Fruit fly (Drosophila melanogaster) whole organism, wandering third instar larva: ENCODE data around the gene CG13252.

Experiments
- CG32264 ChIP-seq: fragments of 200-800 bp; sonication (Bioruptor generic); optimal IDR thresholded peaks from 2 replicates; lab custom pipeline; 2016; ENCODE audit warnings: missing biosample characterization, missing genetic modification characterization
- CG9705 ChIP-seq: fragments of 200-800 bp; sonication (Bioruptor generic); optimal IDR thresholded peaks from 2 replicates; lab custom pipeline; 2018; ENCODE audit warnings: missing biosample characterization, mild to moderate bottlenecking, missing genetic modification characterization
- Dfd ChIP-seq: fragments of >200 bp; optimal IDR thresholded peaks from 2 replicates; lab custom pipeline; 2017; ENCODE audit warnings: missing biosample characterization, missing genetic modification characterization
- Dif ChIP-seq: fragments of 200-275, 200-300 bp; sonication (Bioruptor generic); optimal IDR thresholded peaks from 2 replicates; lab custom pipeline; 2018; ENCODE audit warnings: missing biosample characterization, missing genetic modification characterization; ENCODE audit not compliant: partially characterized antibody
- GATAd ChIP-seq: sonication (Bioruptor generic); optimal IDR thresholded peaks from 2 replicates; lab custom pipeline; 2016; ENCODE audit warnings: missing biosample characterization, missing genetic modification characterization
- HLH106 ChIP-seq: fragments of 200-800 bp; optimal IDR thresholded peaks from 3 replicates; lab custom pipeline; 2019; ENCODE audit warnings: missing biosample characterization, mild to moderate bottlenecking, missing genetic modification characterization, moderate library complexity
- Hnf4 ChIP-seq: fragments of 200-800 bp; sonication (Bioruptor generic); optimal IDR thresholded peaks from 2 replicates; lab custom pipeline; 2016; ENCODE audit warnings: missing biosample characterization, mild to moderate bottlenecking, missing genetic modification characterization
- Hr78 ChIP-seq: fragments of >200 bp; optimal IDR thresholded peaks from 2 replicates; lab custom pipeline; 2017; ENCODE audit warnings: missing biosample characterization, missing genetic modification characterization
- Hr83 ChIP-seq: fragments of 200-300 bp; sonication (Bioruptor generic); optimal IDR thresholded peaks from 2 replicates; lab custom pipeline; 2016; ENCODE audit warnings: missing biosample characterization, mild to moderate bottlenecking, missing genetic modification characterization, moderate library complexity; ENCODE audit not compliant: poor library complexity, severe bottlenecking
- Jra ChIP-seq: sonication (Bioruptor generic); optimal IDR thresholded peaks from 2 replicates; lab custom pipeline; 2016; ENCODE audit warnings: missing biosample characterization, missing genetic modification characterization
- Mio ChIP-seq: sonication (Bioruptor generic); optimal IDR thresholded peaks from 2 replicates; lab custom pipeline; 2016; ENCODE audit warnings: missing biosample characterization, missing genetic modification characterization
- N ChIP-seq: fragments of >200 bp; optimal IDR thresholded peaks from 2 replicates; lab custom pipeline; 2018; ENCODE audit warnings: missing biosample characterization, missing external identifiers, missing genetic modification characterization
- OdsH ChIP-seq: fragments of 200-800 bp; sonication (Bioruptor generic); optimal IDR thresholded peaks from 2 replicates; lab custom pipeline; 2016; ENCODE audit warnings: missing biosample characterization, mild to moderate bottlenecking, missing genetic modification characterization
- Rel ChIP-seq, 2 experiments: fragments of 200-800 bp; sonication (Bioruptor generic) in 1 of 2; optimal IDR thresholded peaks; 2 replicates in 1 of 2; 3 replicates in 1 of 2; lab custom pipeline; 2016 to 2019; ENCODE audit warnings: mild to moderate bottlenecking in 2 of 2, missing biosample characterization in 2 of 2, missing genetic modification characterization in 2 of 2, moderate library complexity in 1 of 2
- Sp1 ChIP-seq: fragments of 200-800 bp; sonication (Bioruptor generic); optimal IDR thresholded peaks from 3 replicates; lab custom pipeline; 2019; ENCODE audit warnings: missing biosample characterization, mild to moderate bottlenecking, missing genetic modification characterization, moderate library complexity
- Vsx2 ChIP-seq: fragments of 200-300, 225-300 bp; sonication (Bioruptor generic); optimal IDR thresholded peaks from 2 replicates; lab custom pipeline; 2018; ENCODE audit warnings: missing biosample characterization, missing genetic modification characterization; ENCODE audit not compliant: partially characterized antibody
- br ChIP-seq: fragments of 200-800 bp; sonication (Bioruptor generic); optimal IDR thresholded peaks from 2 replicates; lab custom pipeline; 2016; ENCODE audit warnings: missing biosample characterization, missing genetic modification characterization
- dl ChIP-seq, 2 experiments: fragments of 175-275, 200-275 bp in 1 of 2; fragments of 200-275 bp in 1 of 2; sonication (Bioruptor generic); optimal IDR thresholded peaks; lab custom pipeline; 2018; ENCODE audit warnings: mild to moderate bottlenecking in 2 of 2, missing biosample characterization in 2 of 2, missing genetic modification characterization in 2 of 2, moderate library complexity in 2 of 2; ENCODE audit not compliant: partially characterized antibody in 2 of 2, insufficient read depth in 1 of 2
- dmrt93B ChIP-seq: fragments of 200-800 bp; sonication (Bioruptor generic); optimal IDR thresholded peaks from 2 replicates; lab custom pipeline; 2018; ENCODE audit warnings: missing biosample characterization, mild to moderate bottlenecking, missing genetic modification characterization
- dsf ChIP-seq: sonication (Bioruptor generic); optimal IDR thresholded peaks from 2 replicates; lab custom pipeline; 2016; ENCODE audit warnings: missing biosample characterization, missing genetic modification characterization, borderline replicate concordance
- foxo ChIP-seq, 2 experiments: fragments of 200-800 bp; sonication (Bioruptor generic); optimal IDR thresholded peaks; 2 replicates in 1 of 2; 3 replicates in 1 of 2; lab custom pipeline; 2016 to 2017; ENCODE audit warnings: missing biosample characterization in 2 of 2, missing genetic modification characterization in 2 of 2
- fru ChIP-seq: fragments of 200-800 bp; sonication (Bioruptor generic); optimal IDR thresholded peaks from 3 replicates; lab custom pipeline; 2016; ENCODE audit warnings: missing biosample characterization, mild to moderate bottlenecking, missing genetic modification characterization
- h ChIP-seq: fragments of 200-800 bp; sonication (Bioruptor generic); optimal IDR thresholded peaks from 3 replicates; lab custom pipeline; 2016; ENCODE audit warnings: missing biosample characterization, mild to moderate bottlenecking, missing genetic modification characterization
- jim ChIP-seq: fragments of 175-275, 200-325 bp; sonication (Bioruptor generic); optimal IDR thresholded peaks from 2 replicates; lab custom pipeline; 2016; ENCODE audit warnings: missing biosample characterization, mild to moderate bottlenecking, missing genetic modification characterization
- pan ChIP-seq: fragments of >200 bp; optimal IDR thresholded peaks from 2 replicates; lab custom pipeline; 2017
- rgr ChIP-seq: fragments of 200-800 bp; sonication (Bioruptor generic); optimal IDR thresholded peaks from 3 replicates; lab custom pipeline; 2016; ENCODE audit warnings: missing biosample characterization, mild to moderate bottlenecking, missing genetic modification characterization
- sage ChIP-seq: fragments of 200-800 bp; sonication (Bioruptor generic); optimal IDR thresholded peaks from 2 replicates; lab custom pipeline; 2016; ENCODE audit warnings: missing biosample characterization, mild to moderate bottlenecking, missing genetic modification characterization
- sv ChIP-seq: fragments of 200-800 bp; sonication (Bioruptor generic); optimal IDR thresholded peaks from 3 replicates; lab custom pipeline; 2016; ENCODE audit warnings: missing biosample characterization, missing genetic modification characterization
- usp ChIP-seq: fragments of >200 bp; optimal IDR thresholded peaks from 2 replicates; lab custom pipeline; 2017; ENCODE audit warnings: missing biosample characterization, missing genetic modification characterization
- woc ChIP-seq: sonication (Bioruptor generic); optimal IDR thresholded peaks from 2 replicates; lab custom pipeline; 2016; ENCODE audit warnings: missing biosample characterization, mild to moderate bottlenecking, missing genetic modification characterization

The CG13252 gene

DNA sequence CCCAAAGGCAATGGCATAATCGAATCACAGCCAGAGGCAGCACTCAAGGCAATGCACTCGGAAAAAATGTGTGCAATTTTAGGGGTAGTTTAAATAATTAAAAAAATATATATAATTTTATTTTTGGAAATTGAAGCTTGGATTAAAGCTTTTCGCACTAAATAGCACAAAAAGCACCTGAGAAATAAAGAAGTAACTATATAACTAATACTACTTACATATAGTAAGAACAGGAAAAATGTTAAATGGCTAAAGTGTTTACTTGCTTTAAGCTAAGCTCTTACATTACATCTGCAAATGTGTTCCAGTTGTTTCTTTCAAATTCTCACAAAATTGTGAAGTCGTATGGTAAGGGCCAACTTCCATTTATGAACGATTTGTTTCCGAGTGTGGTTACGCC lies 9.0 kb downstream of the CG13252 start, which contains the start of gene Gr77a:
TSS of gene Gr77a (minus strand) at position 17 of the 400 bp plus-strand sequence.
- TF ChIP-seq CG9705 (GFP tag; lab: Kevin White, UChicago) (no peak), fru (GFP tag; lab: Kevin White, UChicago) (peak; percentile 7), dl (GFP tag; optimal IDR thresholded peaks at IDR 0.05; lab: Kevin White, UChicago; ENCODE audit: insufficient read depth in 1 of 2, partially characterized antibody in 2 of 2) (no peak), usp (GFP tag; lab: Kevin White, UChicago) (no peak), rgr (peak; percentile 0), Mio (GFP tag; lab: Kevin White, UChicago) (no peak), Vsx2 (GFP tag; lab: Kevin White, UChicago) (no peak), woc (GFP tag; lab: Kevin White, UChicago) (no peak), foxo (GFP tag; optimal IDR thresholded peaks at IDR 0.05; lab: Kevin White, UChicago) (peak in 1 of 2 experiments; percentile 19), dmrt93B (no peak), Hr78 (GFP tag; lab: Kevin White, UChicago) (no peak), GATAd (no peak), Jra (GFP tag; lab: Kevin White, UChicago) (no peak), h (GFP tag; lab: Kevin White, UChicago) (no peak), Sp1 (GFP tag; lab: Kevin White, UChicago) (no peak), br (no peak), Hr83 (GFP tag; lab: Kevin White, UChicago) (no peak), sv (GFP tag; lab: Kevin White, UChicago) (no peak), dsf (no peak)
- TF ChIP-seq, all 38 proteins: peak for 3

DNA sequence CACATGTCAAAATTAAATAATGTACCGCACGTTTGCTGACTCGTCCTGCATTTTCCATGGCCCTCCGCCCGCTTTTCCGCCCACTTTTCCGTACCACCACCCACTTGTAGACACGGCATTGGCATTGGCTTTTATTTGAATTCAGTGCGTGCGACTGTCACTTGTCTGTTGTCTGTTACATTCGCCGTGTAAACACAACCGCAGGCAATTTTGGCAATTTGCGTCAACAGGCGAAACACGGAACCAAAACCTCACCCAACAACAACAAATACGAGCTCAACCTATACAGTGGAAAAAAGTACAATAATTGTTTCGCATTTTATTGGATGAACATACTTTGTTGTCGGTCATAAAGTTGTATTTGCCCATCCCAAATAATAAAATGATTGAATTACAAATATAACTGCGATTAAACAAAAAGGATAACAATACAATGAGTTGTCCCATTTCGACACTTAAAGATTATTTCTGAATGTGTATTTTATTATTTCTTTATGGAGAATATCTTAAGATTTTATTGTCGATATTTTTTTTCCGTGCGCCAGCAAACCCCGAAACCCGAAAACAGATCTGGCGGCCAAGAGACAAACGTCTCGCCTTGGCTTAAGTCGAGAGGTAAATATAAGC lies 17.0 kb downstream of the CG13252 start:
- peak in 1 of 2 experiments; percentile 17 for TF ChIP-seq foxo (GFP tag; optimal IDR thresholded peaks at IDR 0.05; lab: Kevin White, UChicago)
- TF ChIP-seq Rel (GFP tag; optimal IDR thresholded peaks at IDR 0.05; lab: Kevin White, UChicago), result no peak
- no peak for TF ChIP-seq Rel (tag; optimal IDR thresholded peaks at IDR 0.05; lab: Kevin White, UChicago)
- peak; percentile 3 for TF ChIP-seq rgr
- peak; percentile 36 for TF ChIP-seq fru (GFP tag; lab: Kevin White, UChicago)
- peak; percentile 21 for TF ChIP-seq HLH106 (tag; lab: Kevin White, UChicago)
- TF ChIP-seq Sp1 (GFP tag; lab: Kevin White, UChicago), result peak; percentile 8
- TF ChIP-seq Vsx2 (GFP tag; lab: Kevin White, UChicago), result no peak
- peak; percentile 20 for TF ChIP-seq h (GFP tag; lab: Kevin White, UChicago)

DNA sequence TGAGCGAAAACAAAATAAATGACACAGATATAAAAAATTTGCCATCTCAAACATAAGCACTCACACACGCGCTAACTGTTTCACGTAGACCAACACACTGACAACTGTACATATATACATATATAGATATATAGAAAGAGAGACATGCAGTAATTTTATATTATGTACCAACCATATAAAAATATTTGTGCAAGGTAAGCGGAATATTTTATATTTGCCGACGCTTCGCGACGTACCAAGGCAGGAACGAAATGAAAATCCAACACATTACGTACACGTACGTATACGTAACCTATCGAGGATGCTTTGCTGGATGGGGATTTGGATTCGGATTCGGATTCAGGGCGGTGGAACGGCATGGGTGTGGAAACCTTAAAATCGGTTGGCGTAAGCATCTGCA lies 18.2 kb downstream of the CG13252 start:
- no peak for TF ChIP-seq h (GFP tag; lab: Kevin White, UChicago)
- TF ChIP-seq HLH106 (tag; lab: Kevin White, UChicago), result no peak
- no peak for TF ChIP-seq sv (GFP tag; lab: Kevin White, UChicago)
- TF ChIP-seq OdsH (GFP tag; lab: Kevin White, UChicago), result no peak
- no peak for TF ChIP-seq dl (GFP tag; optimal IDR thresholded peaks at IDR 0.05; lab: Kevin White, UChicago; ENCODE audit: insufficient read depth in 1 of 2, partially characterized antibody in 2 of 2)
- TF ChIP-seq Rel (GFP tag; optimal IDR thresholded peaks at IDR 0.05; lab: Kevin White, UChicago), result no peak
- TF ChIP-seq Rel (tag; optimal IDR thresholded peaks at IDR 0.05; lab: Kevin White, UChicago), result no peak
- no peak for TF ChIP-seq N (GFP tag; lab: Kevin White, UChicago)
- no peak for TF ChIP-seq pan (lab: Kevin White, UChicago)
- no peak for TF ChIP-seq usp (GFP tag; lab: Kevin White, UChicago)
- no peak for TF ChIP-seq CG32264 (GFP tag; lab: Kevin White, UChicago)
- no peak for TF ChIP-seq dmrt93B
- no peak for TF ChIP-seq foxo (GFP tag; optimal IDR thresholded peaks at IDR 0.05; lab: Kevin White, UChicago)
- TF ChIP-seq br, result no peak
- no peak for TF ChIP-seq Hr83 (GFP tag; lab: Kevin White, UChicago)

DNA sequence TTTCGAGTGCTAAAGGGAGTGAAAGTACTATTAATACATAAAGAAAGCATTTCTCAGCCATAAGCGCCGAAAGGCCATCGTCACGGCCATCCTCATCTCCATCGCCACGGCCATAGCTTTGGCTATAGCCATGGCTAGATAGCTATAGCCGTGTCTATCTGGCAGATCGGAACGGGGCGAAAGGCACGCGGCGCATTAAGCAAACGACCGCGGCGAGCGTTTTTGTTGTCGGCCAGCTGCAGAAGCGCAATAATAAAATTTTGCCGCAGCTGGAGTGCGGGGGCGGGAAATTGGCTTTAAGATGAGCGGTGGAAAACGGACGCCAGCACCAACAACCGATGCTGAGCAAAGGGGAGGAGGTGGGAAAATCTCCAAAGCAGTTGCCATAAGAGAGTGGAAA lies 20.0 kb downstream of the CG13252 start:
- no peak for TF ChIP-seq fru (GFP tag; lab: Kevin White, UChicago)
- TF ChIP-seq foxo (GFP tag; optimal IDR thresholded peaks at IDR 0.05; lab: Kevin White, UChicago), result no peak
- TF ChIP-seq dsf, result no peak
- TF ChIP-seq Dfd, result no peak
- TF ChIP-seq N (GFP tag; lab: Kevin White, UChicago), result no peak
- TF ChIP-seq Dif, result no peak
- no peak for TF ChIP-seq OdsH (GFP tag; lab: Kevin White, UChicago)
- no peak for TF ChIP-seq jim (GFP tag; lab: Kevin White, UChicago)
- no peak for TF ChIP-seq rgr
- no peak for TF ChIP-seq sage
- no peak for TF ChIP-seq Hnf4 (GFP tag; lab: Kevin White, UChicago)
